Worm (Caenorhabditis elegans): ENCODE data around the gene grd-16.

DNA sequence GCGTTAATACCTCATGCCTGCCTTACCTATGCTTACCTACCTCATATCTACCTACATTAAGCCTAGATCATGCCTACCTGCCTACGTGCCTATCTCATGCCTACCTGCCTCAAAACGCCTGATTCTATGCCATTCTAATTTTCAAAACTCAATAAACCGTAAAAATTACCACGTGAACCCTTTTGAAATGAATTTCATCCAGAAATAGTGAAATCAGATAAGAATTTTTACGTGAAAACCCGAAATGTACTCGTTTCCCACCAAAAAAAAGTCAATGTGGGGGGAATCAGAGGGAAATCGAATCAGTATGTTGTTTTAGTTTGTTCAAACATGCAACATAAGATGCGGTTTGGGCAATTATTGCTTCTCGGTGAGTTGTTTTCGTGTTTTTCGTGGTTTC is 12.0 kb downstream of the grd-16 start, which contains the start of gene Y69A2AR.19:
- TF ChIP-seq ama-1 (optimal IDR thresholded peaks at IDR 0.05) (no peak), ama-1 (GFP tag; optimal IDR thresholded peaks at IDR 0.05) (no peak), F39B2.1 (GFP tag; IDR thresholded peaks at IDR 0.05) (no peak), akir-1 (GFP tag; optimal IDR thresholded peaks at IDR 0.05) (no peak)

Data from whole organism, young adult.